ENCODE assay signal across 8 worm cellular contexts in genomic region chrIII:12084749-12085307, ce11.
A peak's percentile ranks its signal among the peaks of the same experiment; 100 is the strongest.
TF ChIP-seq lines count a peak whose summit lies in the region.

No protein-coding gene starts in this region.

TF ChIP-seq in whole organism, L1 larva, 84 proteins besides CTCF, POLR2A, EP300 and RAD21 (continues in another document):
- TF ChIP-seq egl-27 (tag; optimal IDR thresholded peaks at IDR 0.05; lab: Kevin White, UChicago) (no peak), unc-62 (GFP tag; optimal IDR thresholded peaks at IDR 0.05; lab: Kevin White, UChicago) (no peak), unc-98 (GFP tag; IDR thresholded peaks at IDR 0.05; lab: Robert Waterston, UW) (no peak), aly-2 (tag; optimal IDR thresholded peaks at IDR 0.05; lab: Kevin White, UChicago) (no peak), irx-1 (tag; optimal IDR thresholded peaks at IDR 0.05; lab: Kevin White, UChicago) (no peak), hlh-4 (tag; optimal IDR thresholded peaks at IDR 0.05; lab: Kevin White, UChicago) (no peak), lin-39 (tag; optimal IDR thresholded peaks at IDR 0.05; lab: Kevin White, UChicago) (no peak), nhr-47 (tag; optimal IDR thresholded peaks at IDR 0.05; lab: Kevin White, UChicago) (no peak), unc-86 (tag; optimal IDR thresholded peaks at IDR 0.05; lab: Kevin White, UChicago) (no peak), elt-2 (tag; optimal IDR thresholded peaks at IDR 0.05; lab: Kevin White, UChicago) (peak; percentile 63), fos-1 (tag; optimal IDR thresholded peaks at IDR 0.05; lab: Kevin White, UChicago) (no peak), lsy-2 (tag; optimal IDR thresholded peaks at IDR 0.05; lab: Kevin White, UChicago) (peak; percentile 10 to 70)

TF ChIP-seq in whole organism, L2 larva, 48 proteins besides CTCF, POLR2A, EP300 and RAD21 (continues in another document):
- TF ChIP-seq Y55F3AM.14 (GFP tag; optimal IDR thresholded peaks at IDR 0.05; lab: Kevin White, UChicago) (no peak), C34F6.9 (tag; optimal IDR thresholded peaks at IDR 0.05; lab: Kevin White, UChicago) (no peak), sma-9 (GFP tag; optimal IDR thresholded peaks at IDR 0.05; lab: Kevin White, UChicago) (peak; percentile 7), sma-9 (tag; optimal IDR thresholded peaks at IDR 0.05; lab: Kevin White, UChicago) (no peak), dmd-4 (tag; optimal IDR thresholded peaks at IDR 0.05; lab: Kevin White, UChicago) (no peak), lin-11 (tag; optimal IDR thresholded peaks at IDR 0.05; lab: Kevin White, UChicago) (no peak), nhr-25 (tag; optimal IDR thresholded peaks at IDR 0.05; lab: Kevin White, UChicago) (no peak), lsy-2 (tag; optimal IDR thresholded peaks at IDR 0.05; lab: Kevin White, UChicago) (peak in 1 of 2 experiments; percentile 69), nhr-10 (tag; optimal IDR thresholded peaks at IDR 0.05; lab: Kevin White, UChicago) (no peak), F13H6.1 (tag; optimal IDR thresholded peaks at IDR 0.05; lab: Kevin White, UChicago) (peak; percentile 15), ztf-11 (tag; optimal IDR thresholded peaks at IDR 0.05; lab: Kevin White, UChicago) (no peak), snpc-4 (tag; optimal IDR thresholded peaks at IDR 0.05; lab: Kevin White, UChicago) (no peak)

TF ChIP-seq in whole organism, L3 larva, 47 proteins besides CTCF, POLR2A, EP300 and RAD21:
- TF ChIP-seq egl-5 (tag; optimal IDR thresholded peaks at IDR 0.05; lab: Kevin White, UChicago) (no peak), elt-2 (tag; optimal IDR thresholded peaks at IDR 0.05; lab: Kevin White, UChicago) (peak; percentile 65), pqm-1 (tag; optimal IDR thresholded peaks at IDR 0.05; lab: Kevin White, UChicago) (peak; percentile 30), nfya-1 (tag; optimal IDR thresholded peaks at IDR 0.05; lab: Kevin White, UChicago; ENCODE audit: insufficient read depth) (peak; percentile 98), lsy-12 (tag; optimal IDR thresholded peaks at IDR 0.05; lab: Kevin White, UChicago) (peak; percentile 6)
TF ChIP-seq in whole organism, L3 larva: peak in this region for 4.

TF ChIP-seq in whole organism, L4 larva, 104 proteins besides CTCF, POLR2A, EP300 and RAD21 (continues in another document):
- peak; percentile 6 for TF ChIP-seq nhr-28 (tag; optimal IDR thresholded peaks at IDR 0.05; lab: Kevin White, UChicago)
- TF ChIP-seq dve-1 (tag; optimal IDR thresholded peaks at IDR 0.05; lab: Kevin White, UChicago; ENCODE audit: insufficient read depth): peak; percentile 18
- TF ChIP-seq nhr-102 (tag; optimal IDR thresholded peaks at IDR 0.05; lab: Kevin White, UChicago): no peak
- peak; percentile 83; the same call in 1 of the 2 replicates for TF ChIP-seq tra-1 (GFP tag; IDR thresholded peaks at IDR 0.05; lab: Robert Waterston, UW)
- TF ChIP-seq Y48G9A.11 (GFP tag; IDR thresholded peaks at IDR 0.05; lab: Robert Waterston, UW): no peak
- TF ChIP-seq ceh-20 (GFP tag; IDR thresholded peaks at IDR 0.05; lab: Robert Waterston, UW): peak; percentile 87
- peak; percentile 100 for TF ChIP-seq php-3 (GFP tag; IDR thresholded peaks at IDR 0.05; lab: Robert Waterston, UW)
- peak; percentile 7 for TF ChIP-seq aha-1 (tag; lab: Kevin White, UChicago)
- peak; percentile 29 for TF ChIP-seq dmd-6 (GFP tag; IDR thresholded peaks at IDR 0.05; lab: Robert Waterston, UW)
- peak in 1 of 2 experiments; percentile 67 for TF ChIP-seq lsy-2 (tag; optimal IDR thresholded peaks at IDR 0.05; lab: Kevin White, UChicago)
- TF ChIP-seq hlh-30 (tag; optimal IDR thresholded peaks at IDR 0.05; lab: Kevin White, UChicago; ENCODE audit: insufficient read depth): no peak
- no peak for TF ChIP-seq rbr-2 (tag; optimal IDR thresholded peaks at IDR 0.05; lab: Kevin White, UChicago)
- TF ChIP-seq set-16 (GFP tag; IDR thresholded peaks at IDR 0.05; lab: Robert Waterston, UW): peak; percentile 27; the same call in 1 of the 2 replicates

TF ChIP-seq in whole organism, late embryonic, 69 proteins besides CTCF, POLR2A, EP300 and RAD21:
- peak; percentile 2 for TF ChIP-seq tbx-2 (tag; optimal IDR thresholded peaks at IDR 0.05; lab: Kevin White, UChicago)
- TF ChIP-seq elt-2 (tag; optimal IDR thresholded peaks at IDR 0.05; lab: Kevin White, UChicago): peak; percentile 14
- no peak for TF ChIP-seq fax-1 (tag; optimal IDR thresholded peaks at IDR 0.05; lab: Kevin White, UChicago)
- TF ChIP-seq nfya-1 (tag; optimal IDR thresholded peaks at IDR 0.05; lab: Kevin White, UChicago): peak; percentile 92
- no peak for TF ChIP-seq rnt-1 (tag; optimal IDR thresholded peaks at IDR 0.05; lab: Kevin White, UChicago)
- TF ChIP-seq zip-5 (tag; optimal IDR thresholded peaks at IDR 0.05; lab: Kevin White, UChicago): no peak
- TF ChIP-seq ceh-6 (GFP tag; optimal IDR thresholded peaks at IDR 0.05; lab: Kevin White, UChicago): no peak
- no peak for TF ChIP-seq pros-1 (tag; optimal IDR thresholded peaks at IDR 0.05; lab: Kevin White, UChicago)

TF ChIP-seq in whole organism, midembryonic, 9 proteins besides CTCF, POLR2A, EP300 and RAD21:
- TF ChIP-seq ztf-29 (GFP tag; IDR thresholded peaks at IDR 0.05; lab: Robert Waterston, UW) (no peak), cog-1 (tag; optimal IDR thresholded peaks at IDR 0.05; lab: Kevin White, UChicago) (peak; percentile 49)

TF ChIP-seq in whole organism, mixed stage, embryonic, 35 proteins besides CTCF, POLR2A, EP300 and RAD21:
- TF ChIP-seq nhr-2 (tag; optimal IDR thresholded peaks at IDR 0.05; lab: Kevin White, UChicago) (peak; percentile 7), hlh-1 (tag; optimal IDR thresholded peaks at IDR 0.05; lab: Kevin White, UChicago) (no peak), mab-5 (tag; optimal IDR thresholded peaks at IDR 0.05; lab: Kevin White, UChicago) (no peak), M03D4.4 (tag; optimal IDR thresholded peaks at IDR 0.05; lab: Kevin White, UChicago) (no peak), nhr-237 (tag; optimal IDR thresholded peaks at IDR 0.05; lab: Kevin White, UChicago) (no peak), lsy-2 (tag; optimal IDR thresholded peaks at IDR 0.05; lab: Kevin White, UChicago) (peak; percentile 89), zip-8 (tag; optimal IDR thresholded peaks at IDR 0.05; lab: Kevin White, UChicago) (no peak), ces-1 (GFP tag; optimal IDR thresholded peaks at IDR 0.05; lab: Kevin White, UChicago) (no peak), unc-62 (GFP tag; optimal IDR thresholded peaks at IDR 0.05; lab: Kevin White, UChicago) (no peak), ham-2 (GFP tag; optimal IDR thresholded peaks at IDR 0.05; lab: Kevin White, UChicago) (no peak), ceh-83 (GFP tag; optimal IDR thresholded peaks at IDR 0.05; lab: Kevin White, UChicago) (peak; percentile 14), drap-1 (GFP tag; optimal IDR thresholded peaks at IDR 0.05; lab: Kevin White, UChicago) (no peak), sptf-1 (tag; optimal IDR thresholded peaks at IDR 0.05; lab: Kevin White, UChicago) (no peak), sem-2 (GFP tag; optimal IDR thresholded peaks at IDR 0.05; lab: Kevin White, UChicago) (no peak)

TF ChIP-seq in whole organism, young adult, 124 proteins besides CTCF, POLR2A, EP300 and RAD21:
- TF ChIP-seq gei-17 (GFP tag; optimal IDR thresholded peaks at IDR 0.05; lab: Kevin White, UChicago): no peak
- peak; percentile 59 for TF ChIP-seq zfh-2 (GFP tag; conservative IDR thresholded peaks at IDR 0.05; lab: Robert Waterston, UW)
- TF ChIP-seq madf-10 (tag; optimal IDR thresholded peaks at IDR 0.05; lab: Kevin White, UChicago): no peak
- TF ChIP-seq nfyb-1 (GFP tag; IDR thresholded peaks at IDR 0.05; lab: Robert Waterston, UW): peak; percentile 68
- TF ChIP-seq Y67H2A.10 (GFP tag; conservative IDR thresholded peaks at IDR 0.05; lab: Robert Waterston, UW): no peak
- TF ChIP-seq efl-1 (GFP tag; optimal IDR thresholded peaks at IDR 0.05; lab: Kevin White, UChicago): no peak
TF ChIP-seq in whole organism, young adult: peak in this region for 2.
